Fruit fly (Drosophila melanogaster) whole organism, embryonic: Measurements from ENCODE around the gene CG2540.
A peak's percentile ranks its signal among the peaks of the same experiment; 100 is the strongest.

ENCODE experiments used
- Antp ChIP-seq: fragments of 200-800 bp; sonication (Bioruptor generic); optimal IDR thresholded peaks from 3 replicates; lab custom pipeline; 2016; ENCODE audit warnings: missing biosample characterization, missing genetic modification characterization
- Bgb ChIP-seq: fragments of 200-800 bp; sonication (Bioruptor generic); IDR thresholded peaks from 2 replicates; pipeline ENCODE4 v1.3.6; 2022; ENCODE audit warnings: missing biosample characterization, missing genetic modification characterization; ENCODE audit not compliant: partially characterized antibody
- CG10654 ChIP-seq: fragments of 200-800 bp; sonication (Bioruptor generic); optimal IDR thresholded peaks from 2 replicates; lab custom pipeline; 2016; ENCODE audit warnings: missing biosample characterization, missing genetic modification characterization
- CG12236 ChIP-seq: fragments of 200-800 bp; sonication (Bioruptor generic); optimal IDR thresholded peaks from 2 replicates; lab custom pipeline; 2016; ENCODE audit warnings: missing biosample characterization, missing genetic modification characterization
- CG12942 ChIP-seq: fragments of 200-800 bp; sonication (Bioruptor generic); optimal IDR thresholded peaks from 3 replicates; lab custom pipeline; 2016; ENCODE audit warnings: missing biosample characterization, missing genetic modification characterization
- CG13624 ChIP-seq: fragments of 200-800 bp; sonication (Bioruptor generic); optimal IDR thresholded peaks from 2 replicates; lab custom pipeline; 2016; ENCODE audit warnings: missing biosample characterization, missing genetic modification characterization
- CG14014 ChIP-seq: fragments of 200-800 bp; sonication (Bioruptor generic); IDR thresholded peaks from 2 replicates; pipeline ENCODE4 v1.3.6; 2022; ENCODE audit warnings: missing biosample characterization, missing genetic modification characterization
- CG15696 ChIP-seq: fragments of 200-800 bp; sonication (Bioruptor generic); optimal IDR thresholded peaks from 2 replicates; lab custom pipeline; 2019; ENCODE audit warnings: missing biosample characterization, mild to moderate bottlenecking, missing genetic modification characterization, moderate library complexity
- CG17829 ChIP-seq: fragments of 200-800 bp; optimal IDR thresholded peaks from 2 replicates; lab custom pipeline; 2019; ENCODE audit warnings: missing biosample characterization, mild to moderate bottlenecking, missing genetic modification characterization, moderate library complexity
- CG2120 ChIP-seq: fragments of 200-800 bp; sonication (Bioruptor generic); optimal IDR thresholded peaks from 3 replicates; lab custom pipeline; 2016; ENCODE audit warnings: missing biosample characterization, missing genetic modification characterization
- CG32772 ChIP-seq: fragments of 200-800 bp; sonication (Bioruptor generic); IDR thresholded peaks from 2 replicates; pipeline ENCODE4 v1.3.6; 2022; ENCODE audit warnings: missing biosample characterization, missing genetic modification characterization
- CG33213 ChIP-seq: fragments of 200-800 bp; sonication (Bioruptor generic); optimal IDR thresholded peaks from 3 replicates; lab custom pipeline; 2016; ENCODE audit warnings: missing biosample characterization, missing genetic modification characterization
- CG33557 ChIP-seq: fragments of 200-800 bp; sonication (Bioruptor generic); optimal IDR thresholded peaks from 2 replicates; lab custom pipeline; 2019; ENCODE audit warnings: missing biosample characterization, mild to moderate bottlenecking, missing genetic modification characterization, moderate library complexity
- CG3847 ChIP-seq: fragments of 200-800 bp; sonication (Bioruptor generic); IDR thresholded peaks from 2 replicates; pipeline ENCODE4 v1.3.6; 2022; ENCODE audit warnings: missing biosample characterization, missing genetic modification characterization
- CG5245 ChIP-seq: fragments of 200-800 bp; sonication (Bioruptor generic); optimal IDR thresholded peaks from 3 replicates; lab custom pipeline; 2016; ENCODE audit warnings: missing biosample characterization, missing genetic modification characterization
- CG6254 ChIP-seq: fragments of 200-800 bp; sonication (Bioruptor generic); optimal IDR thresholded peaks from 3 replicates; lab custom pipeline; 2017; ENCODE audit warnings: mild to moderate bottlenecking, missing biosample characterization, missing genetic modification reagents, missing genetic modification characterization
- CG8765 ChIP-seq: fragments of 200-800 bp; sonication (Bioruptor generic); IDR thresholded peaks from 2 replicates; pipeline ENCODE4 v1.3.6; 2022; ENCODE audit warnings: missing biosample characterization, missing genetic modification characterization
- CG9797 ChIP-seq: fragments of 200-800 bp; sonication (Bioruptor generic); optimal IDR thresholded peaks from 3 replicates; lab custom pipeline; 2018; ENCODE audit warnings: missing biosample characterization, mild to moderate bottlenecking, missing genetic modification characterization
- Chrac-16 ChIP-seq: fragments of 200-800 bp; sonication (Bioruptor generic); optimal IDR thresholded peaks from 3 replicates; lab custom pipeline; 2016; ENCODE audit warnings: missing biosample characterization, missing genetic modification characterization
- CrebB ChIP-seq: fragments of 200-800 bp; sonication (Bioruptor generic); optimal IDR thresholded peaks from 3 replicates; lab custom pipeline; 2018; ENCODE audit warnings: missing biosample characterization, mild to moderate bottlenecking, missing genetic modification characterization
- ERR ChIP-seq: fragments of 200-800 bp; sonication (Bioruptor generic); optimal IDR thresholded peaks from 2 replicates; lab custom pipeline; 2016; ENCODE audit warnings: missing biosample characterization, missing genetic modification characterization
- Rfx ChIP-seq: fragments of 200-800 bp; sonication (Bioruptor generic); IDR thresholded peaks from 2 replicates; pipeline ENCODE4 v1.3.6; 2022; ENCODE audit warnings: missing biosample characterization, missing genetic modification characterization
- Sox102F ChIP-seq: fragments of 200-800 bp; sonication (Bioruptor generic); optimal IDR thresholded peaks from 2 replicates; lab custom pipeline; 2018; ENCODE audit warnings: missing biosample characterization, mild to moderate bottlenecking, missing genetic modification characterization, moderate library complexity
- Tbp ChIP-seq: fragments of >200 bp; optimal IDR thresholded peaks from 2 replicates; lab custom pipeline; 2018; ENCODE audit warnings: missing biosample characterization, missing genetic modification characterization
- al ChIP-seq: fragments of 200-800 bp; sonication (Bioruptor generic); IDR thresholded peaks from 2 replicates; pipeline ENCODE4 v1.3.6; 2022; ENCODE audit warnings: missing biosample characterization, missing genetic modification characterization
- az2 ChIP-seq: fragments of 200-800 bp; sonication (Bioruptor generic); optimal IDR thresholded peaks from 3 replicates; lab custom pipeline; 2016; ENCODE audit warnings: missing biosample characterization, missing genetic modification characterization
- bsh ChIP-seq, 2 experiments: fragments of 200-800 bp; sonication (Bioruptor generic); optimal IDR thresholded peaks; 2 replicates each; lab custom pipeline; 2017 to 2018; ENCODE audit warnings: mild to moderate bottlenecking in 2 of 2, missing biosample characterization in 2 of 2, missing genetic modification characterization in 2 of 2, moderate library complexity in 1 of 2
- cad ChIP-seq: fragments of >200 bp; optimal IDR thresholded peaks from 2 replicates; lab custom pipeline; 2017; ENCODE audit warnings: missing biosample characterization, missing genetic modification characterization
- chinmo ChIP-seq: fragments of 200-800 bp; sonication (Bioruptor generic); IDR thresholded peaks from 4 replicates; pipeline ENCODE4 v1.3.6; 2022; ENCODE audit warnings: missing biosample characterization, missing genetic modification characterization; ENCODE audit not compliant: partially characterized antibody
- disco-r ChIP-seq: fragments of 200-800 bp; sonication (Bioruptor generic); optimal IDR thresholded peaks from 2 replicates; lab custom pipeline; 2016; ENCODE audit warnings: missing biosample characterization, missing genetic modification characterization
- ewg ChIP-seq: fragments of 200-800 bp; sonication (Bioruptor generic); optimal IDR thresholded peaks from 3 replicates; lab custom pipeline; 2017; ENCODE audit warnings: mild to moderate bottlenecking, missing biosample characterization, missing genetic modification reagents, missing genetic modification characterization
- grn ChIP-seq: fragments of 200-800 bp; sonication (Bioruptor generic); optimal IDR thresholded peaks from 3 replicates; lab custom pipeline; 2017; ENCODE audit warnings: missing biosample characterization, missing genetic modification characterization
- gro ChIP-seq: fragments of 200-800 bp; sonication (Bioruptor generic); optimal IDR thresholded peaks from 2 replicates; lab custom pipeline; 2016; ENCODE audit warnings: missing biosample characterization, missing genetic modification characterization
- kah ChIP-seq: fragments of 200-800 bp; sonication (Bioruptor generic); optimal IDR thresholded peaks from 2 replicates; lab custom pipeline; 2018; ENCODE audit warnings: missing biosample characterization, mild to moderate bottlenecking, missing genetic modification characterization
- knrl ChIP-seq: fragments of 200-800 bp; sonication (Bioruptor generic); IDR thresholded peaks from 3 replicates; pipeline ENCODE4 v1.3.6; 2022; ENCODE audit warnings: missing biosample characterization, missing genetic modification characterization; ENCODE audit not compliant: partially characterized antibody
- nerfin-2 ChIP-seq: fragments of 200-800 bp; sonication (Bioruptor generic); IDR thresholded peaks from 2 replicates; pipeline ENCODE4 v1.3.6; 2022; ENCODE audit warnings: missing biosample characterization, missing genetic modification characterization; ENCODE audit not compliant: partially characterized antibody
- pb ChIP-seq: fragments of 200-800 bp; sonication (Bioruptor generic); optimal IDR thresholded peaks from 3 replicates; lab custom pipeline; 2016; ENCODE audit warnings: missing biosample characterization, missing genetic modification characterization
- peb ChIP-seq: fragments of 200-800 bp; sonication (Bioruptor generic); IDR thresholded peaks from 2 replicates; pipeline ENCODE4 v1.3.6; 2022; ENCODE audit warnings: missing biosample characterization, missing genetic modification characterization
- pros ChIP-seq: fragments of 200-800 bp; sonication (Bioruptor generic); optimal IDR thresholded peaks from 3 replicates; lab custom pipeline; 2019; ENCODE audit warnings: missing biosample characterization, mild to moderate bottlenecking, missing genetic modification characterization, moderate library complexity
- ranshi ChIP-seq: fragments of 200-800 bp; sonication (Bioruptor generic); IDR thresholded peaks from 2 replicates; pipeline ENCODE4 v1.3.6; 2022; ENCODE audit warnings: missing biosample characterization, missing genetic modification characterization
- sc ChIP-seq, 3 experiments: fragments of >200 bp in 2 of 3; fragments of 200-800 bp in 1 of 3; sonication (Bioruptor generic) in 1 of 3; optimal IDR thresholded peaks; 2 replicates in 2 of 3; 3 replicates in 1 of 3; lab custom pipeline; 2017; ENCODE audit warnings: mild to moderate bottlenecking in 1 of 3, missing biosample characterization in 1 of 3, missing genetic modification characterization in 1 of 3, missing genetic modification reagents in 1 of 3
- sima ChIP-seq: fragments of 200-800 bp; sonication (Bioruptor generic); optimal IDR thresholded peaks from 2 replicates; lab custom pipeline; 2016; ENCODE audit warnings: missing biosample characterization, missing genetic modification characterization
- stc ChIP-seq: fragments of 200-800 bp; sonication (Bioruptor generic); IDR thresholded peaks from 2 replicates; pipeline ENCODE4 v1.3.6; 2022; ENCODE audit warnings: missing biosample characterization, missing genetic modification characterization
- tin ChIP-seq: fragments of 200-800 bp; sonication (Bioruptor generic); optimal IDR thresholded peaks from 3 replicates; lab custom pipeline; 2016; ENCODE audit warnings: missing biosample characterization, missing genetic modification characterization
- tll ChIP-seq, 2 experiments: fragments of 200-800 bp in 1 of 2; fragments of >200 bp in 1 of 2; sonication (Bioruptor generic) in 1 of 2; optimal IDR thresholded peaks; 2 replicates each; lab custom pipeline; 2017 to 2019; ENCODE audit warnings: missing biosample characterization in 2 of 2, missing genetic modification characterization in 2 of 2, mild to moderate bottlenecking in 1 of 2, moderate library complexity in 1 of 2
- toy ChIP-seq: fragments of 200-800 bp; sonication (Bioruptor generic); IDR thresholded peaks from 2 replicates; pipeline ENCODE4 v1.3.6; 2022; ENCODE audit warnings: missing biosample characterization, missing genetic modification characterization
- vvl ChIP-seq: fragments of 200-800 bp; sonication (Bioruptor generic); IDR thresholded peaks from 2 replicates; pipeline ENCODE4 v1.3.6; 2022; ENCODE audit warnings: missing biosample characterization, missing genetic modification characterization
- z ChIP-seq: fragments of 200-800 bp; sonication (Bioruptor generic); IDR thresholded peaks from 3 replicates; pipeline ENCODE4 v1.3.6; 2022; ENCODE audit warnings: missing biosample characterization, missing genetic modification characterization
- zf30C ChIP-seq: fragments of 200-800 bp; sonication (Bioruptor generic); optimal IDR thresholded peaks from 3 replicates; lab custom pipeline; 2018; ENCODE audit warnings: missing biosample characterization, mild to moderate bottlenecking, missing genetic modification characterization

The CG2540 gene

DNA sequence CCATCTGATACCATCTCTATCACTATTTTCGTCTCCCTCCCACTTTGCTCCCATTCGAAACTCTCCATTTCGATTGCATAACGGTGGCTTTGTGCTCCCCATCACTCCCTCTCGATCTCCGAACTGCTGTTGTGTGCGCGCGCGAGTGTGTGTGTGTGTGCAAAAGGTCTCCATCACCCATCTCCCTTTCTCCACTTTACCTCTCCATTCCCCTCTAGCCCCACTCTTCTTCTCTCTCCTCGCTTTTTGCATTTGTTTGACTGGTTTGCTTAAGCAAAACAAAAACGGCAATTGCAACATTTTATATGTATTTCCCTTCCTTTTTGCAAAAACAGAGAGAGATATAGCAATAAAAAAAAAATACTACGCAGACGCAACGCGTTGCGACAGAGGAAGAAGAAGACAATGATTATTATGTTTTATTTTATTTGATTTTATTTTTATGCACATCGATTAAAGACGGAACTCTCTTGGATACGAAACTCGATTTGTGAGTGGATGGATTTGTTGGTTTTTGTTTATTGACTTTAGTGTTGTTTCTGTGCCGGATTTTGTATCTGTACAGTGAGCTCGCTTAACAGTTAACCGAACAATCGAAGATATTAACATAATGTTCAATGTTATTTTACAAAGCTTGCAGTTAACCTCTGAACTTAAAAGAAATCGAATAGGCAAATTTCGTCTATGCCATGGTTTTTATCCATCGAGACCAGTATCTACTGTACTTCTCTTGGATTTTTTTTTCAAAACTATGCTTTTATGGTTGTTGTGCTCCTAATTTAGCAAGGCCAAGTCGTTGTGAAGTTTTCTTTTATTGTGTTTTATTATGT is 40.2 kb downstream of the CG2540 start:
- TF ChIP-seq sc (optimal IDR thresholded peaks at IDR 0.05; lab: Kevin White, UChicago) (no peak), sc (GFP tag; optimal IDR thresholded peaks at IDR 0.05; lab: Kevin White, UChicago) (no peak), toy (GFP tag; lab: Robert Waterston, UW) (no peak), Rfx (GFP tag; lab: Robert Waterston, UW) (peak; percentile 84), CG9797 (GFP tag; lab: Kevin White, UChicago) (no peak), CG12236 (GFP tag; lab: Kevin White, UChicago) (no peak), kah (GFP tag; lab: Kevin White, UChicago) (no peak), z (GFP tag; lab: Robert Waterston, UW) (no peak), CG33213 (peak; percentile 46), CG3847 (GFP tag; lab: Robert Waterston, UW) (peak; percentile 74), nerfin-2 (no peak), sima (no peak), stc (GFP tag; lab: Robert Waterston, UW) (peak; percentile 70), pros (no peak), CG2120 (GFP tag; lab: Kevin White, UChicago) (peak; percentile 86), CG10654 (GFP tag; lab: Kevin White, UChicago) (peak; percentile 15), CrebB (tag; lab: Kevin White, UChicago) (peak; percentile 64), az2 (GFP tag; lab: Kevin White, UChicago) (peak; percentile 58), peb (GFP tag; lab: Robert Waterston, UW) (no peak; the same call in 1 of the 2 replicates), tll (GFP tag; optimal IDR thresholded peaks at IDR 0.05; lab: Kevin White, UChicago) (no peak), Bgb (GFP tag; lab: Robert Waterston, UW) (no peak), CG6254 (GFP tag; lab: Kevin White, UChicago) (no peak), CG12942 (GFP tag; lab: Kevin White, UChicago) (peak; percentile 42), gro (GFP tag; lab: Kevin White, UChicago) (peak; percentile 79), knrl (GFP tag; lab: Robert Waterston, UW) (no peak), Tbp (no peak), cad (GFP tag; lab: Kevin White, UChicago) (no peak), zf30C (GFP tag; lab: Kevin White, UChicago) (no peak), ranshi (GFP tag; lab: Robert Waterston, UW) (peak; percentile 57; the same call in 1 of the 2 replicates), Sox102F (GFP tag; lab: Kevin White, UChicago) (peak; percentile 61), ERR (peak; percentile 76), Antp (peak; percentile 65), grn (GFP tag; lab: Kevin White, UChicago) (no peak), CG13624 (GFP tag; lab: Kevin White, UChicago) (peak; percentile 65), tin (GFP tag; lab: Kevin White, UChicago) (peak; percentile 64), CG14014 (GFP tag; lab: Robert Waterston, UW) (peak; percentile 80), CG17829 (tag; lab: Kevin White, UChicago) (peak; percentile 35), bsh (GFP tag; optimal IDR thresholded peaks at IDR 0.05; lab: Kevin White, UChicago) (peak; percentile 0 to 59), disco-r (GFP tag; lab: Kevin White, UChicago) (peak; percentile 29), CG8765 (GFP tag; lab: Robert Waterston, UW) (peak; percentile 48; the same call in 1 of the 2 replicates), Chrac-16 (GFP tag; lab: Kevin White, UChicago) (peak; percentile 67), vvl (GFP tag; lab: Robert Waterston, UW) (peak; percentile 77; the same call in 1 of the 2 replicates), CG33557 (GFP tag; lab: Kevin White, UChicago) (peak; percentile 26), chinmo (GFP tag; lab: Robert Waterston, UW) (no peak), al (GFP tag; lab: Robert Waterston, UW) (peak; percentile 76), CG5245 (GFP tag; lab: Kevin White, UChicago) (peak; percentile 46), ewg (GFP tag; lab: Kevin White, UChicago) (peak; percentile 10), CG15696 (peak; percentile 12), CG32772 (GFP tag; lab: Robert Waterston, UW) (peak; percentile 46), pb (GFP tag; lab: Kevin White, UChicago) (peak; percentile 45)
